Fruit fly (Drosophila melanogaster): Measurements from ENCODE around the gene Atg4a.
A peak's percentile ranks its signal among the peaks of the same experiment; 100 is the strongest.

Gene Atg4a

dm6 chr2L:1065038-1065437 is 15.7 kb upstream of the Atg4a start (continued):
- TF ChIP-seq tin (GFP tag; optimal IDR thresholded peaks at IDR 0.05) = peak; percentile 5
- TF ChIP-seq CG16863 (GFP tag; optimal IDR thresholded peaks at IDR 0.05) = no peak
- no peak for TF ChIP-seq CG4424 (GFP tag; optimal IDR thresholded peaks at IDR 0.05)
- TF ChIP-seq CoRest (tag; optimal IDR thresholded peaks at IDR 0.05) = no peak
- no peak for TF ChIP-seq CG42726 (GFP tag; IDR thresholded peaks at IDR 0.05; ENCODE audit: partially characterized antibody)
- TF ChIP-seq CG10462 (GFP tag; optimal IDR thresholded peaks at IDR 0.05) = no peak
- peak; percentile 47 for TF ChIP-seq nom (GFP tag; optimal IDR thresholded peaks at IDR 0.05)
- 0 out of 2 replicates have a peak, but pooled peaks have one; percentile 13 for TF ChIP-seq Ada2b (GFP tag; IDR thresholded peaks at IDR 0.05)
- TF ChIP-seq CG33213 (GFP tag; optimal IDR thresholded peaks at IDR 0.05) = no peak
- no peak for TF ChIP-seq Stat92E (GFP tag; optimal IDR thresholded peaks at IDR 0.05)
- no peak for TF ChIP-seq Bteb2 (GFP tag; optimal IDR thresholded peaks at IDR 0.05)
- TF ChIP-seq Oli (tag; optimal IDR thresholded peaks at IDR 0.05) = no peak
- no peak for TF ChIP-seq CG10654 (GFP tag; optimal IDR thresholded peaks at IDR 0.05)
- TF ChIP-seq Usf (GFP tag; optimal IDR thresholded peaks at IDR 0.05) = no peak
- TF ChIP-seq Xrp1 (GFP tag; IDR thresholded peaks at IDR 0.05) = peak; percentile 56; the same call in 1 of the 2 replicates
- peak; percentile 28; the same call in 1 of the 2 replicates for TF ChIP-seq chm (GFP tag; IDR thresholded peaks at IDR 0.05)
- no peak for TF ChIP-seq CTCF (GFP tag; optimal IDR thresholded peaks at IDR 0.05)
- TF ChIP-seq ap (GFP tag; IDR thresholded peaks at IDR 0.05) = no peak
- TF ChIP-seq mirr (GFP tag; optimal IDR thresholded peaks at IDR 0.05) = no peak
- TF ChIP-seq Ptx1 (GFP tag; IDR thresholded peaks at IDR 0.05) = 0 out of 2 replicates have a peak, but pooled peaks have one; percentile 24
- TF ChIP-seq CG10274 (GFP tag; optimal IDR thresholded peaks at IDR 0.05) = no peak
- TF ChIP-seq btn (GFP tag; optimal IDR thresholded peaks at IDR 0.05) = no peak
- TF ChIP-seq CG6689 (GFP tag; IDR thresholded peaks at IDR 0.05) = peak; percentile 29; the same call in 1 of the 2 replicates
- TF ChIP-seq HHEX (GFP tag; optimal IDR thresholded peaks at IDR 0.05) = no peak
- no peak for TF ChIP-seq CG4282 (GFP tag; optimal IDR thresholded peaks at IDR 0.05)
- TF ChIP-seq row (GFP tag; IDR thresholded peaks at IDR 0.05) = peak; percentile 53
- TF ChIP-seq CG11085 (GFP tag; IDR thresholded peaks at IDR 0.05) = no peak
- TF ChIP-seq Abd-B (GFP tag; optimal IDR thresholded peaks at IDR 0.05) = no peak
- 0 out of 2 replicates have a peak, but pooled peaks have one; percentile 7 for TF ChIP-seq CG11247 (GFP tag; IDR thresholded peaks at IDR 0.05)
- no peak for TF ChIP-seq az2 (GFP tag; optimal IDR thresholded peaks at IDR 0.05)
- peak; percentile 1 for TF ChIP-seq CG15696 (tag; optimal IDR thresholded peaks at IDR 0.05)
- TF ChIP-seq Gsc (GFP tag; IDR thresholded peaks at IDR 0.05) = no peak
- no peak for TF ChIP-seq D19B (GFP tag; optimal IDR thresholded peaks at IDR 0.05)
- peak; percentile 27 for TF ChIP-seq Sox102F (GFP tag; optimal IDR thresholded peaks at IDR 0.05)
- TF ChIP-seq sens (GFP tag) = peak; percentile 87
- TF ChIP-seq hth (optimal IDR thresholded peaks at IDR 0.05) = no peak
- TF ChIP-seq Ets65A (GFP tag) = peak; percentile 87
- no peak for TF ChIP-seq CG6272 (GFP tag; IDR thresholded peaks at IDR 0.05)
- peak; percentile 49; the same call in 2 of the 3 replicates for TF ChIP-seq croc (GFP tag; conservative IDR thresholded peaks at IDR 0.05)
- TF ChIP-seq CG4730 (GFP tag; IDR thresholded peaks at IDR 0.05) = no peak
- TF ChIP-seq pb (GFP tag; optimal IDR thresholded peaks at IDR 0.05) = no peak
- no peak for TF ChIP-seq odd (GFP tag; optimal IDR thresholded peaks at IDR 0.05)
- TF ChIP-seq CG31388 (GFP tag; optimal IDR thresholded peaks at IDR 0.05) = no peak
- no peak for TF ChIP-seq CG14667 (GFP tag; IDR thresholded peaks at IDR 0.05)
- no peak for TF ChIP-seq CG17361 (GFP tag; IDR thresholded peaks at IDR 0.05)
- peak; percentile 54; the same call in 1 of the 2 replicates for TF ChIP-seq ara (GFP tag; IDR thresholded peaks at IDR 0.05)
- TF ChIP-seq Hmx (GFP tag; optimal IDR thresholded peaks at IDR 0.05) = no peak
- no peak for TF ChIP-seq CG7271 (tag; optimal IDR thresholded peaks at IDR 0.05)
- no peak for TF ChIP-seq CG13123 (GFP tag; optimal IDR thresholded peaks at IDR 0.05)
- peak; percentile 31 for TF ChIP-seq CG10979 (tag; optimal IDR thresholded peaks at IDR 0.05)
- TF ChIP-seq Neu2 (GFP tag; optimal IDR thresholded peaks at IDR 0.05; ENCODE audit: borderline replicate concordance) = no peak
- TF ChIP-seq CG10321 (GFP tag; IDR thresholded peaks at IDR 0.05) = 0 out of 2 replicates have a peak, but pooled peaks have one; percentile 7
- TF ChIP-seq ranshi (GFP tag; IDR thresholded peaks at IDR 0.05) = peak; percentile 38; the same call in 1 of the 2 replicates

All from whole organism, embryonic.